Worm (Caenorhabditis elegans) whole organism, L1 larva: ENCODE data around the gene unc-80.
A peak's percentile ranks its signal among the peaks of the same experiment; 100 is the strongest.

Experiments used
- C16A3.4 ChIP-seq: fragments of 150-350 bp; optimal IDR thresholded peaks from 2 replicates; lab custom pipeline; 2014; ENCODE audit warnings: missing biosample characterization, missing genetic modification characterization
- alr-1 ChIP-seq: fragments of 200-800 bp; sonication (Bioruptor generic); optimal IDR thresholded peaks from 2 replicates; lab custom pipeline; 2018; ENCODE audit warnings: borderline replicate concordance, mild to moderate bottlenecking, missing genetic modification characterization, missing compliant biosample characterization
- aly-2 ChIP-seq: fragments of 150-350 bp; optimal IDR thresholded peaks from 2 replicates; lab custom pipeline; 2014; ENCODE audit warnings: missing biosample characterization, missing genetic modification characterization
- ama-1 ChIP-seq: fragments of 150-350 bp; optimal IDR thresholded peaks from 2 replicates; lab custom pipeline; 2014
- blmp-1 ChIP-seq: fragments of 150-350 bp; optimal IDR thresholded peaks from 2 replicates; lab custom pipeline; 2014; ENCODE audit warnings: missing biosample characterization, missing genetic modification characterization
- ceh-63 ChIP-seq: fragments of 200-800 bp; sonication (Bioruptor generic); optimal IDR thresholded peaks from 2 replicates; lab custom pipeline; 2018; ENCODE audit warnings: mild to moderate bottlenecking, missing genetic modification characterization, missing compliant biosample characterization
- dpl-1 ChIP-seq, 3 experiments: fragments of 150-350 bp in 2 of 3; sonication (generic microtip) in 1 of 3; optimal IDR thresholded peaks; 2 replicates each; lab custom pipeline; 2014 to 2017; ENCODE audit warnings: missing biosample characterization in 3 of 3, missing genetic modification characterization in 3 of 3, missing genetic modification reagents in 3 of 3
- efl-1 ChIP-seq, 4 experiments: fragments of 150-350 bp; optimal IDR thresholded peaks in 3 of 4; peaks in 1 of 4; 1 replicate in 1 of 4; 2 replicates in 3 of 4; lab custom pipeline; 2014; ENCODE audit warnings: missing biosample characterization in 2 of 4, missing genetic modification characterization in 2 of 4, missing genetic modification reagents in 2 of 4
- egl-13 ChIP-seq: sonication (generic microtip); optimal IDR thresholded peaks from 2 replicates; lab custom pipeline; 2016; ENCODE audit warnings: missing genotype, missing genetic modification reagents, missing genetic modification characterization, missing compliant biosample characterization
- elt-2 ChIP-seq: sonication (generic microtip); optimal IDR thresholded peaks from 2 replicates; lab custom pipeline; 2016; ENCODE audit warnings: missing genetic modification characterization, mild to moderate bottlenecking, inconsistent platforms, missing compliant biosample characterization, missing genetic modification reagents
- fkh-4 ChIP-seq: sonication (generic microtip); optimal IDR thresholded peaks from 2 replicates; lab custom pipeline; 2016; ENCODE audit warnings: missing compliant biosample characterization, missing genetic modification characterization, borderline replicate concordance
- fos-1 ChIP-seq: fragments of 150-350 bp; optimal IDR thresholded peaks from 2 replicates; lab custom pipeline; 2014; ENCODE audit warnings: missing biosample characterization, missing genetic modification characterization
- grh-1 ChIP-seq: fragments of 200-800 bp; sonication (Bioruptor generic); IDR thresholded peaks from 2 replicates; pipeline ENCODE4 v1.3.6; 2022; ENCODE audit warnings: missing genetic modification reagents, missing genetic modification characterization, missing compliant biosample characterization
- hpl-2 ChIP-seq: fragments of 150-350 bp; optimal IDR thresholded peaks from 2 replicates; lab custom pipeline; 2014; ENCODE audit warnings: missing biosample characterization, missing genetic modification reagents, missing genetic modification characterization
- lin-35 ChIP-seq, 2 experiments: fragments of 150-350 bp; optimal IDR thresholded peaks; 2 replicates each; lab custom pipeline; 2014; ENCODE audit warnings: missing biosample characterization in 2 of 2, missing genetic modification characterization in 2 of 2, missing genetic modification reagents in 2 of 2
- mdl-1 ChIP-seq, 2 experiments: fragments of 150-350 bp; optimal IDR thresholded peaks; 2 replicates each; lab custom pipeline; 2014 to 2017; ENCODE audit warnings: missing biosample characterization in 2 of 2, missing genetic modification characterization in 2 of 2, inconsistent platforms in 1 of 2
- mef-2 ChIP-seq: fragments of 150-350 bp; optimal IDR thresholded peaks from 2 replicates; lab custom pipeline; 2014; ENCODE audit warnings: missing biosample characterization, missing genetic modification characterization
- mep-1 ChIP-seq: fragments of 150-350 bp; optimal IDR thresholded peaks from 2 replicates; lab custom pipeline; 2014; ENCODE audit warnings: missing biosample characterization, missing genetic modification characterization
- nhr-12 ChIP-seq: sonication (generic microtip); optimal IDR thresholded peaks from 2 replicates; lab custom pipeline; 2017; ENCODE audit warnings: missing biosample characterization, missing genetic modification characterization
- nhr-76 ChIP-seq: sonication (generic microtip); optimal IDR thresholded peaks from 2 replicates; lab custom pipeline; 2017; ENCODE audit warnings: missing biosample characterization, missing genetic modification characterization
- nhr-84 ChIP-seq: sonication (generic microtip); optimal IDR thresholded peaks from 2 replicates; lab custom pipeline; 2017; ENCODE audit warnings: missing biosample characterization, missing genetic modification characterization
- nhr-90 ChIP-seq: sonication (generic microtip); optimal IDR thresholded peaks from 2 replicates; lab custom pipeline; 2016; ENCODE audit warnings: mild to moderate bottlenecking, missing genetic modification characterization, missing compliant biosample characterization; ENCODE audit not compliant: poor library complexity
- pag-3 ChIP-seq: sonication (generic microtip); optimal IDR thresholded peaks from 2 replicates; lab custom pipeline; 2017; ENCODE audit warnings: missing genetic modification characterization, mild to moderate bottlenecking, missing compliant biosample characterization, antibody characterized with exemption, borderline replicate concordance; ENCODE audit not compliant: insufficient read depth
- pqm-1 ChIP-seq: sonication (generic microtip); optimal IDR thresholded peaks from 3 replicates; lab custom pipeline; 2017; ENCODE audit warnings: missing biosample characterization, missing genetic modification characterization
- skn-1 ChIP-seq: fragments of 150-350 bp; optimal IDR thresholded peaks from 2 replicates; lab custom pipeline; 2014; ENCODE audit warnings: missing biosample characterization, missing genetic modification characterization
- snu-23 ChIP-seq: sonication (generic microtip); optimal IDR thresholded peaks from 2 replicates; lab custom pipeline; 2016; ENCODE audit warnings: missing genetic modification characterization, missing compliant biosample characterization
- sox-4 ChIP-seq: sonication (generic microtip); optimal IDR thresholded peaks from 2 replicates; lab custom pipeline; 2016; ENCODE audit warnings: missing genetic modification characterization, missing compliant biosample characterization
- tlp-1 ChIP-seq: fragments of 150-350 bp; optimal IDR thresholded peaks from 2 replicates; lab custom pipeline; 2014; ENCODE audit warnings: missing biosample characterization, missing genetic modification characterization
- unc-130 ChIP-seq: fragments of 150-350 bp; optimal IDR thresholded peaks from 2 replicates; lab custom pipeline; 2017; ENCODE audit warnings: missing biosample characterization, missing genetic modification characterization, inconsistent platforms
- vab-15 ChIP-seq: sonication (generic microtip); optimal IDR thresholded peaks from 2 replicates; lab custom pipeline; 2017; ENCODE audit warnings: missing genotype, mild to moderate bottlenecking, missing genetic modification characterization, missing compliant biosample characterization

The unc-80 gene

ce11 chrV:20853581-20854161 is 25.7 kb upstream of the unc-80 start, which contains the start of gene F31D4.5:
TSS of gene F31D4.5 (plus strand) at chrV:20854071.
- TF ChIP-seq efl-1 (optimal IDR thresholded peaks at IDR 0.05; lab: Kevin White, UChicago): no peak
- TF ChIP-seq efl-1 (GFP tag; optimal IDR thresholded peaks at IDR 0.05 in 1 of 2; lab: Kevin White, UChicago): peak in 1 of 2 experiments; percentile 61
- no peak for TF ChIP-seq C16A3.4
- TF ChIP-seq fkh-4 (tag; lab: Kevin White, UChicago): no peak
- TF ChIP-seq, all 84 proteins: peak for 1

ce11 chrV:20861080-20861479 is 18.3 kb upstream of the unc-80 start, which contains the start of gene try-4:
TSS of gene try-4 (minus strand) at chrV:20861153.
- TF ChIP-seq blmp-1 (tag; lab: Kevin White, UChicago) (peak; percentile 71), vab-15 (no peak), tlp-1 (tag; lab: Kevin White, UChicago) (no peak), fos-1 (tag; lab: Kevin White, UChicago) (no peak)

ce11 chrV:20862681-20863080 is 16.7 kb upstream of the unc-80 start, which contains the start of gene twk-35:
TSS of gene twk-35 (plus strand) at chrV:20862981.
- TF ChIP-seq hpl-2 (GFP tag; lab: Kevin White, UChicago) (no peak), aly-2 (tag; lab: Kevin White, UChicago) (no peak), blmp-1 (tag; lab: Kevin White, UChicago) (no peak), nhr-84 (no peak), snu-23 (no peak), grh-1 (GFP tag; lab: Robert Waterston, UW) (no peak), ceh-63 (GFP tag; lab: Kevin White, UChicago) (no peak)

ce11 chrV:20866406-20866805 is 13.0 kb upstream of the unc-80 start:
- TF ChIP-seq nhr-12 (no peak), nhr-90 (tag; lab: Kevin White, UChicago) (peak; percentile 7), elt-2 (tag; lab: Kevin White, UChicago) (peak; percentile 67)

ce11 chrV:20868329-20868728 is 11.1 kb upstream of the unc-80 start, which contains the start of gene F31D4.8:
TSS of gene F31D4.8 (minus strand) at chrV:20868429.
- TF ChIP-seq C16A3.4: no peak
- TF ChIP-seq sox-4 (tag; lab: Kevin White, UChicago): no peak
- no peak for TF ChIP-seq efl-1 (optimal IDR thresholded peaks at IDR 0.05; lab: Kevin White, UChicago)
- TF ChIP-seq efl-1 (GFP tag; optimal IDR thresholded peaks at IDR 0.05 in 1 of 2; lab: Kevin White, UChicago): peak in 1 of 2 experiments; percentile 58
- no peak for TF ChIP-seq vab-15

ce11 chrV:20870633-20871032 is 8.8 kb upstream of the unc-80 start:
- no peak for TF ChIP-seq mdl-1 (tag; optimal IDR thresholded peaks at IDR 0.05; lab: Kevin White, UChicago)
- TF ChIP-seq lin-35 (GFP tag; optimal IDR thresholded peaks at IDR 0.05; lab: Kevin White, UChicago): no peak
- no peak for TF ChIP-seq egl-13 (tag; lab: Kevin White, UChicago)
- no peak for TF ChIP-seq vab-15
- TF ChIP-seq pqm-1 (tag; lab: Kevin White, UChicago): no peak
- TF ChIP-seq pag-3: no peak
- no peak for TF ChIP-seq unc-130 (tag; lab: Kevin White, UChicago)
- TF ChIP-seq skn-1 (tag; lab: Kevin White, UChicago): no peak
- TF ChIP-seq nhr-90 (tag; lab: Kevin White, UChicago): no peak
- TF ChIP-seq, all 84 proteins: peak for 0

ce11 chrV:20871194-20871593 is 8.2 kb upstream of the unc-80 start:
- TF ChIP-seq fos-1 (tag; lab: Kevin White, UChicago): no peak
- TF ChIP-seq fkh-4 (tag; lab: Kevin White, UChicago): no peak
- TF ChIP-seq elt-2 (tag; lab: Kevin White, UChicago): no peak
- no peak for TF ChIP-seq mef-2 (tag; lab: Kevin White, UChicago)
- TF ChIP-seq mep-1: no peak
- TF ChIP-seq mdl-1 (tag; optimal IDR thresholded peaks at IDR 0.05; lab: Kevin White, UChicago): no peak
- TF ChIP-seq dpl-1 (GFP tag; optimal IDR thresholded peaks at IDR 0.05; lab: Kevin White, UChicago): no peak
- no peak for TF ChIP-seq nhr-76 (tag; lab: Kevin White, UChicago)
- TF ChIP-seq alr-1 (tag; lab: Kevin White, UChicago): no peak
- TF ChIP-seq ama-1 (lab: Kevin White, UChicago): no peak
